Worm (Caenorhabditis elegans) whole organism, L4 larva: ENCODE data around the gene F54C8.6.

Experiments used
- D1046.2 ChIP-seq: fragments of 200-800 bp; sonication (Bioruptor generic); IDR thresholded peaks from 2 replicates; pipeline ENCODE4 v1.3.6; 2022; ENCODE audit warnings: missing genetic modification characterization, missing compliant biosample characterization
- F26F4.8 ChIP-seq: fragments of 200-800 bp; sonication (Bioruptor generic); conservative IDR thresholded peaks from 2 replicates; pipeline ENCODE4 v1.3.6; 2022; ENCODE audit warnings: missing genetic modification characterization, missing compliant biosample characterization
- T20F7.1 ChIP-seq: fragments of 200-800 bp; sonication (Bioruptor generic); optimal IDR thresholded peaks from 2 replicates; lab custom pipeline; 2018; ENCODE audit warnings: mild to moderate bottlenecking, missing genetic modification characterization, missing compliant biosample characterization
- T26A8.4 ChIP-seq: fragments of 200-800 bp; sonication (Bioruptor generic); IDR thresholded peaks from 2 replicates; pipeline ENCODE4 v1.3.6; 2022; ENCODE audit warnings: missing genetic modification characterization, missing compliant biosample characterization
- aha-1 ChIP-seq: fragments of 150-350 bp; peaks from one replicate; lab custom pipeline; 2014; ENCODE audit warnings: missing biosample characterization, missing genetic modification characterization
- aly-2 ChIP-seq: sonication (generic microtip); optimal IDR thresholded peaks from 2 replicates; lab custom pipeline; 2018; ENCODE audit warnings: missing biosample characterization, missing genetic modification characterization
- attf-4 ChIP-seq: sonication (generic microtip); optimal IDR thresholded peaks from 3 replicates; lab custom pipeline; 2017; ENCODE audit warnings: missing biosample characterization, missing genetic modification characterization
- ceh-20 ChIP-seq: fragments of 200-800 bp; sonication (Bioruptor generic); IDR thresholded peaks from 2 replicates; pipeline ENCODE4 v1.3.6; 2022; ENCODE audit warnings: missing genetic modification reagents, missing genetic modification characterization, missing compliant biosample characterization
- ceh-28 ChIP-seq: fragments of 150-350 bp; optimal IDR thresholded peaks from 2 replicates; lab custom pipeline; 2014; ENCODE audit warnings: missing biosample characterization, missing genetic modification reagents, missing genetic modification characterization
- ceh-62 ChIP-seq: sonication (generic microtip); optimal IDR thresholded peaks from 2 replicates; lab custom pipeline; 2017; ENCODE audit warnings: missing biosample characterization, missing genetic modification characterization
- ceh-82 ChIP-seq: sonication (generic microtip); optimal IDR thresholded peaks from 2 replicates; lab custom pipeline; 2017; ENCODE audit warnings: missing biosample characterization, missing genetic modification characterization
- ces-1 ChIP-seq: fragments of 150-350 bp; sonication (generic microtip); optimal IDR thresholded peaks from 4 replicates; lab custom pipeline; 2014; ENCODE audit warnings: missing biosample characterization, missing genetic modification reagents, missing genetic modification characterization
- ctbp-1 ChIP-seq: fragments of 200-800 bp; sonication (Bioruptor generic); IDR thresholded peaks from 2 replicates; pipeline ENCODE4 v1.3.6; 2022; ENCODE audit warnings: missing genetic modification reagents, missing genetic modification characterization, missing compliant biosample characterization
- daf-16 ChIP-seq, 3 experiments: sonication (generic microtip); optimal IDR thresholded peaks; 2 replicates each; lab custom pipeline; 2016 to 2017; ENCODE audit warnings: missing genetic modification characterization in 3 of 3, missing genetic modification reagents in 3 of 3, mild to moderate bottlenecking in 2 of 3, missing compliant biosample characterization in 2 of 3, missing biosample characterization in 1 of 3, moderate library complexity in 1 of 3
- daf-19 ChIP-seq: fragments of 200-800 bp; sonication (Bioruptor generic); conservative IDR thresholded peaks from 2 replicates; pipeline ENCODE4 v1.3.6; 2022; ENCODE audit warnings: missing genetic modification characterization, missing compliant biosample characterization
- daf-8 ChIP-seq: fragments of 200-800 bp; sonication (Bioruptor generic); IDR thresholded peaks from 2 replicates; pipeline ENCODE4 v1.3.6; 2022; ENCODE audit warnings: missing genetic modification characterization, missing compliant biosample characterization
- dmd-9 ChIP-seq: fragments of 200-800 bp; sonication (Bioruptor generic); IDR thresholded peaks from 2 replicates; pipeline ENCODE4 v1.3.6; 2022; ENCODE audit warnings: missing genetic modification reagents, missing genetic modification characterization, missing compliant biosample characterization
- duxl-1 ChIP-seq: sonication (generic microtip); optimal IDR thresholded peaks from 2 replicates; lab custom pipeline; 2016; ENCODE audit warnings: mild to moderate bottlenecking, missing genetic modification characterization, moderate library complexity, missing compliant biosample characterization; ENCODE audit not compliant: poor library complexity
- dve-1 ChIP-seq: sonication (generic microtip); optimal IDR thresholded peaks from 2 replicates; lab custom pipeline; 2017; ENCODE audit warnings: antibody characterized with exemption, mild to moderate bottlenecking, missing genetic modification characterization, missing compliant biosample characterization; ENCODE audit not compliant: insufficient read depth
- egl-27 ChIP-seq: sonication (generic microtip); optimal IDR thresholded peaks from 3 replicates; lab custom pipeline; 2017; ENCODE audit warnings: missing biosample characterization, missing genetic modification reagents, missing genetic modification characterization
- egl-43 ChIP-seq: fragments of 200-800 bp; sonication (Bioruptor generic); IDR thresholded peaks from 2 replicates; pipeline ENCODE4 v1.3.6; 2022; ENCODE audit warnings: missing genetic modification reagents, missing genetic modification characterization, missing compliant biosample characterization
- fkh-10 ChIP-seq: fragments of 150-350 bp; optimal IDR thresholded peaks from 2 replicates; lab custom pipeline; 2014; ENCODE audit warnings: missing biosample characterization, missing genetic modification reagents, missing genetic modification characterization
- gei-8 ChIP-seq: fragments of 200-800 bp; sonication (Bioruptor generic); optimal IDR thresholded peaks from 2 replicates; lab custom pipeline; 2018; ENCODE audit warnings: mild to moderate bottlenecking, missing genetic modification characterization, missing compliant biosample characterization
- hif-1 ChIP-seq, 2 experiments: sonication (generic microtip); optimal IDR thresholded peaks; 2 replicates each; lab custom pipeline; 2016 to 2017; ENCODE audit warnings: missing compliant biosample characterization in 2 of 2, missing genetic modification characterization in 2 of 2, missing genetic modification reagents in 2 of 2, missing genotype in 2 of 2, mild to moderate bottlenecking in 1 of 2
- hmg-1.1 ChIP-seq: fragments of 200-800 bp; sonication (Bioruptor generic); IDR thresholded peaks from 2 replicates; pipeline ENCODE4 v1.3.6; 2022; ENCODE audit warnings: missing genetic modification reagents, missing genetic modification characterization, missing compliant biosample characterization
- lin-1 ChIP-seq: fragments of 200-800 bp; sonication (Bioruptor generic); IDR thresholded peaks from 2 replicates; pipeline ENCODE4 v1.3.6; 2022; ENCODE audit warnings: missing genetic modification reagents, missing genetic modification characterization, missing compliant biosample characterization
- lin-13 ChIP-seq: fragments of 150-350 bp; optimal IDR thresholded peaks from 2 replicates; lab custom pipeline; 2014; ENCODE audit warnings: missing biosample characterization, missing genetic modification reagents, missing genetic modification characterization
- lin-15B ChIP-seq: fragments of 150-350 bp; sonication (generic microtip); optimal IDR thresholded peaks from 3 replicates; lab custom pipeline; 2014; ENCODE audit warnings: missing biosample characterization, missing genetic modification characterization
- lin-39 ChIP-seq: fragments of 150-350 bp; optimal IDR thresholded peaks from 2 replicates; lab custom pipeline; 2014; ENCODE audit warnings: missing biosample characterization, missing genetic modification reagents, missing genetic modification characterization
- mdl-1 ChIP-seq, 2 experiments: fragments of 150-350 bp in 1 of 2; sonication (generic microtip) in 1 of 2; optimal IDR thresholded peaks; 2 replicates each; lab custom pipeline; 2014 to 2017; ENCODE audit warnings: missing biosample characterization in 2 of 2, missing genetic modification characterization in 2 of 2
- nhr-10 ChIP-seq: fragments of 150-350 bp; optimal IDR thresholded peaks from 2 replicates; lab custom pipeline; 2014; ENCODE audit warnings: missing biosample characterization, missing genetic modification characterization
- nhr-11 ChIP-seq: fragments of 150-350 bp; optimal IDR thresholded peaks from 2 replicates; lab custom pipeline; 2014; ENCODE audit warnings: missing biosample characterization, missing genetic modification characterization
- nhr-111 ChIP-seq: fragments of 200-800 bp; sonication (Bioruptor generic); optimal IDR thresholded peaks from 2 replicates; lab custom pipeline; 2018; ENCODE audit warnings: mild to moderate bottlenecking, missing genetic modification characterization, missing compliant biosample characterization
- nhr-237 ChIP-seq: sonication (generic microtip); optimal IDR thresholded peaks from 2 replicates; lab custom pipeline; 2017; ENCODE audit warnings: missing biosample characterization, missing genetic modification characterization
- nhr-6 ChIP-seq: fragments of 150-350 bp; optimal IDR thresholded peaks from 2 replicates; lab custom pipeline; 2014; ENCODE audit warnings: missing biosample characterization, missing genetic modification characterization
- nhr-77 ChIP-seq: fragments of 150-350 bp; optimal IDR thresholded peaks from 2 replicates; lab custom pipeline; 2014; ENCODE audit warnings: missing biosample characterization, missing genetic modification characterization
- php-3 ChIP-seq: fragments of 200-800 bp; sonication (Bioruptor generic); IDR thresholded peaks from 2 replicates; pipeline ENCODE4 v1.3.6; 2022; ENCODE audit warnings: missing genetic modification reagents, missing genetic modification characterization, missing compliant biosample characterization
- pqm-1 ChIP-seq: sonication (generic microtip); optimal IDR thresholded peaks from 2 replicates; lab custom pipeline; 2017; ENCODE audit warnings: missing biosample characterization, missing genetic modification characterization
- rbr-2 ChIP-seq: sonication (generic microtip); optimal IDR thresholded peaks from 2 replicates; lab custom pipeline; 2016; ENCODE audit warnings: missing genotype, missing genetic modification characterization, missing compliant biosample characterization
- set-16 ChIP-seq: fragments of 200-800 bp; sonication (Bioruptor generic); IDR thresholded peaks from 2 replicates; pipeline ENCODE4 v1.3.6; 2022; ENCODE audit warnings: missing genetic modification reagents, missing genetic modification characterization, missing compliant biosample characterization
- snpc-4 ChIP-seq: fragments of 150-350 bp; optimal IDR thresholded peaks from 2 replicates; lab custom pipeline; 2014; ENCODE audit warnings: missing biosample characterization, missing genetic modification characterization
- spr-3 ChIP-seq: fragments of 200-800 bp; sonication (Bioruptor generic); optimal IDR thresholded peaks from 2 replicates; lab custom pipeline; 2018; ENCODE audit warnings: mild to moderate bottlenecking, missing genetic modification characterization, missing compliant biosample characterization
- tag-97 ChIP-seq: fragments of 200-800 bp; sonication (Bioruptor generic); IDR thresholded peaks from 2 replicates; pipeline ENCODE4 v1.3.6; 2022; ENCODE audit warnings: missing genetic modification characterization, missing compliant biosample characterization
- tra-1 ChIP-seq: fragments of 200-800 bp; sonication (Bioruptor generic); IDR thresholded peaks from 2 replicates; pipeline ENCODE4 v1.3.6; 2022; ENCODE audit warnings: missing genetic modification reagents, missing genetic modification characterization, missing compliant biosample characterization
- unc-62 ChIP-seq, 3 experiments: fragments of 150-350 bp in 1 of 3; sonication (generic microtip); optimal IDR thresholded peaks in 2 of 3; peaks in 1 of 3; 1 replicate in 1 of 3; 2 replicates in 2 of 3; lab custom pipeline; 2014 to 2017; ENCODE audit warnings: missing biosample characterization in 3 of 3, missing genetic modification characterization in 3 of 3, missing genetic modification reagents in 3 of 3, missing genotype in 1 of 3
- vab-7 ChIP-seq: fragments of 200-800 bp; sonication (Bioruptor generic); IDR thresholded peaks from 2 replicates; pipeline ENCODE4 v1.3.6; 2022; ENCODE audit warnings: missing genetic modification reagents, missing genetic modification characterization, missing compliant biosample characterization
- zfp-3 ChIP-seq: fragments of 200-800 bp; sonication (Bioruptor generic); conservative IDR thresholded peaks from 2 replicates; pipeline ENCODE4 v1.3.6; 2022; ENCODE audit warnings: missing genetic modification reagents, missing genetic modification characterization, missing compliant biosample characterization
- zip-2 ChIP-seq: fragments of 150-350 bp; optimal IDR thresholded peaks from 2 replicates; lab custom pipeline; 2014; ENCODE audit warnings: missing biosample characterization, missing genetic modification characterization
- ztf-11 ChIP-seq: fragments of 150-350 bp; optimal IDR thresholded peaks from 2 replicates; lab custom pipeline; 2014; ENCODE audit warnings: missing biosample characterization, missing genetic modification characterization
- ztf-7 ChIP-seq: fragments of 150-350 bp; optimal IDR thresholded peaks from 2 replicates; lab custom pipeline; 2014; ENCODE audit warnings: missing biosample characterization, missing genetic modification characterization

Gene F54C8.6

DNA sequence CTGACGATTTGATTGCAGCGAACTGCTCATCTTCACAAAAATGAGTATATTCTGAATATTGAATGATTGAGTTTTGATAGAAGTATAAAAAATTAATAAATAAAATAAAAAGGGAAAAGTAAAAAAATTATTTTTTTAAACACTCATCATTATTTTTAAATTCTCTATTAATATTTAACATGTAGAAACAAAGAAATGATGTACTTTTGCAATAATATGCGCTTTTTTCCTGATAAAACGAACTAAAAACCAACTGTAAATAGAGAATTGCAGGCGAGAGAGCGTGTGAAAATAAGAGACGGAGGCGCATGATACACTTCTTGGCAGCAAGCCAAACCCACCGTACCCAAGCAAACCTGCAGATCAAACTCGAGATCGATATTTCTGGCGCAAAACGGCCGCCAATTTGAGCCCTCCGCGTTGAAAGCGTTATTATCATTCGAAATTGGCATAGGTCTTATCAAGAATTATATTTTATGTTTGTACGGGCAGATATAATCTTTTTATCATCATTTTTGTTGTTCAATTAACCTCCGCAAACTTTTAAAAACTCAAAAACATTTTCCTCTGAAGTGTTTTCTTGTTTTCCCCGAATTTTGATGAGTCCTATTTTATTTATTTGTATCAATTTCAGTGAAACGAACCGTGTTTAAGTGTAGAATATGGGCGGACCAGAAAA, 6.4 kb upstream of the F54C8.6 start, which contains the start of the genes rheb-1 and spk-1:
Gene rheb-1, minus strand, starts transcription at position 51 of the 679 bp plus-strand sequence.
Gene spk-1, plus strand, starts transcription at position 629 of the 679 bp plus-strand sequence.
- TF ChIP-seq ceh-20 (peak; percentile 91), dve-1 (peak; percentile 99), D1046.2 (GFP tag; lab: Robert Waterston, UW) (no peak), hif-1 (tag; optimal IDR thresholded peaks at IDR 0.05; lab: Kevin White, UChicago) (peak; percentile 29 to 83), nhr-111 (GFP tag; lab: Kevin White, UChicago) (no peak), nhr-77 (peak; percentile 93), ces-1 (no peak), hmg-1.1 (peak; percentile 77; the same call in 1 of the 2 replicates), zfp-3 (GFP tag; lab: Robert Waterston, UW) (peak; percentile 63; the same call in 1 of the 2 replicates), lin-15B (no peak), ceh-62 (tag; lab: Kevin White, UChicago) (no peak), lin-39 (tag; lab: Kevin White, UChicago) (no peak), pqm-1 (peak; percentile 53), lin-1 (peak; percentile 88), mdl-1 (tag; optimal IDR thresholded peaks at IDR 0.05; lab: Kevin White, UChicago) (peak in 1 of 2 experiments; percentile 64), unc-62 (GFP tag; optimal IDR thresholded peaks at IDR 0.05 in 1 of 2; lab: Kevin White, UChicago) (no peak), unc-62 (tag; optimal IDR thresholded peaks at IDR 0.05; lab: Kevin White, UChicago) (no peak), gei-8 (GFP tag; lab: Kevin White, UChicago) (no peak), set-16 (GFP tag; lab: Robert Waterston, UW) (peak; percentile 61), dmd-9 (GFP tag; lab: Robert Waterston, UW) (no peak), tra-1 (GFP tag; lab: Robert Waterston, UW) (peak; percentile 91), egl-27 (tag; lab: Kevin White, UChicago) (no peak), duxl-1 (peak; percentile 49), spr-3 (GFP tag; lab: Kevin White, UChicago) (peak; percentile 64), nhr-237 (tag; lab: Kevin White, UChicago) (no peak), tag-97 (GFP tag; lab: Robert Waterston, UW) (no peak), ztf-7 (tag; lab: Kevin White, UChicago) (peak; percentile 68), php-3 (GFP tag; lab: Robert Waterston, UW) (peak; percentile 88), T26A8.4 (GFP tag; lab: Robert Waterston, UW) (peak; percentile 94), snpc-4 (no peak), rbr-2 (tag; lab: Kevin White, UChicago) (peak; percentile 89), nhr-11 (tag; lab: Kevin White, UChicago) (peak; percentile 70), lin-13 (GFP tag; lab: Kevin White, UChicago) (peak; percentile 85), ceh-28 (tag; lab: Kevin White, UChicago) (peak; percentile 63), nhr-10 (tag; lab: Kevin White, UChicago) (peak; percentile 45), ceh-82 (no peak), egl-43 (peak; percentile 52; the same call in 1 of the 2 replicates), ctbp-1 (GFP tag; lab: Robert Waterston, UW) (peak; percentile 80), fkh-10 (GFP tag; lab: Kevin White, UChicago) (peak; percentile 80), aly-2 (no peak), attf-4 (tag; lab: Kevin White, UChicago) (no peak), aha-1 (tag; lab: Kevin White, UChicago) (peak; percentile 91), ztf-11 (tag; lab: Kevin White, UChicago) (no peak), T20F7.1 (GFP tag; lab: Kevin White, UChicago) (peak; percentile 83), daf-16 (GFP tag; optimal IDR thresholded peaks at IDR 0.05; lab: Kevin White, UChicago) (peak; percentile 50 to 74), daf-16 (tag; optimal IDR thresholded peaks at IDR 0.05; lab: Kevin White, UChicago) (peak; percentile 94), F26F4.8 (GFP tag; lab: Robert Waterston, UW) (no peak), zip-2 (no peak), daf-19 (GFP tag; lab: Robert Waterston, UW) (no peak), nhr-6 (tag; lab: Kevin White, UChicago) (peak; percentile 94), vab-7 (GFP tag; lab: Robert Waterston, UW) (peak; percentile 66), daf-8 (GFP tag; lab: Robert Waterston, UW) (no peak)
